Worm (Caenorhabditis elegans): ENCODE data around the gene fust-1.

- TF ChIP-seq skn-1 (tag; optimal IDR thresholded peaks at IDR 0.05) (peak; percentile 6), pha-4 (tag; optimal IDR thresholded peaks at IDR 0.05) (peak; percentile 87), nhr-77 (tag; optimal IDR thresholded peaks at IDR 0.05) (peak; percentile 27), ama-1 (optimal IDR thresholded peaks at IDR 0.05) (peak; percentile 69), fos-1 (tag; optimal IDR thresholded peaks at IDR 0.05) (no peak), egl-27 (tag; optimal IDR thresholded peaks at IDR 0.05) (no peak), nhr-12 (tag; optimal IDR thresholded peaks at IDR 0.05) (no peak), snpc-4 (tag; optimal IDR thresholded peaks at IDR 0.05) (peak; percentile 60), nhr-23 (tag; optimal IDR thresholded peaks at IDR 0.05) (no peak)
These were observed 31.3 kb downstream of the fust-1 start, which contains the start of gene pdl-1 for ce11 chrII:7183493-7184272.
